Fruit fly (Drosophila melanogaster): Measurements from ENCODE around the gene CG9590.

The CG9590 gene

DNA sequence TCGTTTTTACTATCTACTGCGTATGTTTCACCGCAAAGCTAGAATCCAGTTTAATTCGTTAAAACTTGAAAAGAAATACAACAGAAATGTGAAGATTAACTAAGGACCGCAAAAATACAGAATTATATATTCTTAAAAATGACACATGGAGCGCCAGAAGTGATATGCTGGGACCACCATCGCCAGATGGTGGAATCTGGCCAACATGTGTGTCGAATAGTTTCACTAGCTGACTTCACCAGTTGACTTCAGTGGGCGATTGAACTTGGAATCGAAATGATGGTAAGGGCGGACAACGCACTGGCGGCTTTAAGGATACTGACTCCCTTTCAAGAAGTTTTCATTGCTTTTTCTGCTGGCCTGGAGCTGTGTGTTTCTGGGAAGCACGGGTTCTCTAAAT lies 15.5 kb downstream of the CG9590 start, which contains the start of gene CG9593:
TSS of gene CG9593 (plus strand) at position 270 of the 400 bp plus-strand sequence.
- TF ChIP-seq ttk (optimal IDR thresholded peaks at IDR 0.05) (no peak), psq (optimal IDR thresholded peaks at IDR 0.05) (no peak), insv (optimal IDR thresholded peaks at IDR 0.05) (no peak), Myc (optimal IDR thresholded peaks at IDR 0.05) (no peak), Sin3A (optimal IDR thresholded peaks at IDR 0.05) (no peak), h (optimal IDR thresholded peaks at IDR 0.05) (no peak)

DNA sequence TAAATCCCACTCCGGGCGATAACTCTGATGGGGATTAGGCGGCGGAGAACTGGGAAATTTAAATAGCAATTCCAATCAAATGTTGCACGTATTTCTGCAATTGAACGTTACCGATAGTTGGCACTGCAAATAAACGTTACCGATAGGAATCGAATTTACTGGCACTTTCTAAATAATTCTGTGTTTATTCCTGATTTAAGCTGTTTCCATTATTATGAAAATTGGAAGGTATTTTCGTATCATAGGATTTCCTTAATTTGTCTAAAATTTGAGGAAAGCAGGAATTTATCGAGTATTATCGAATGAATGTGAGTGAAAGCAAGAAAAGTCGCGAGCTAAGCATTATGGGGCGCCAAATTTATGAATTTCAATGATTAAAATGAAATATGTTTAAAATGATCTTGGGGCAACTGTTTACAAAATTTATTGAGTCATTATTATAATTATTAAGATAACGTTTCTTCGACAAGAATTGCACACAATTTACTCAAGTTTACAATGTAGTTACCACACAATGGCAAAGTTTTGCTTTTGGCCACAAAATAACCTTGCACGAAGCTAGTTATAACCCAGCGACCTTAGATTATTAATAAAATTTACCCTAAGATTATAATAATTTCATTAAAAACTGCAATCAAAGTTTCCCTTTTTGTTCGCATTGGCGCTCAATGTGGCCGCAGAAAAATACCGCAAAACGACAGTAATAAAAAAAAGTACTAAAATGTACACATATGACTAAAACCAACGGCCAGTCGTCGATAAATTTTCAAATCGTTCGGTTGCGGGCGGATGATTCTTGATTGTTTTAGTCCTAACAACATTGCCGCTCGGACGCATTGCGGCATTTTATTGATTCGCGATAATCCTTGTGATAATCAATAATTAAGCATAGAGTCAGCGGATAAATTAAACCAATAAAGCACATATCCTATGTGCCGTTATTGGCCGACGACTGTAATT lies 17.3 kb downstream of the CG9590 start, which contains the start of gene alpha-Man-IIb:
TSS of gene alpha-Man-IIb (plus strand) at position 747 of the 960 bp plus-strand sequence.
- TF ChIP-seq insv (optimal IDR thresholded peaks at IDR 0.05) (no peak), psq (optimal IDR thresholded peaks at IDR 0.05) (peak; percentile 74), h (optimal IDR thresholded peaks at IDR 0.05) (no peak), Sin3A (optimal IDR thresholded peaks at IDR 0.05) (no peak)

DNA sequence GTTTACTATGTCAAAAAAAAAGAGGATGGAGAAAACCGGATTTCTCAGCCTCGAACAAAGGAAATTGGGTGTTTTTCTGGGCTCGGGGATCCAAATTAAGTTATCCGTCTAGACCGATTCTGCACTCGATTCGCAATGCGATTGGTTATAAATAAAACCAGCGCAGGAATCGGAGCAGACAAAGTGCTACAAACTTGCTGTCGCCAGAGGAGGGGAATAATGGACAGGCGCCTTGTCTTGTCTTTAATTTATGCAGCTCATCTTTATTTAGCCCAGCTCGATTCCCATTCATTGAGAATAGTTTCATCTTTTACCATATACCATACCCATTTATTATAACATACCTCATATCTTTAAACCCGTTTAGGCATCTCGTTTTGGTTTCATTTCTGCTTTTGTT lies 18.2 kb downstream of the CG9590 start:
- no peak for TF ChIP-seq psq (optimal IDR thresholded peaks at IDR 0.05)
- no peak for TF ChIP-seq h (optimal IDR thresholded peaks at IDR 0.05)
- no peak for TF ChIP-seq insv (optimal IDR thresholded peaks at IDR 0.05)
- TF ChIP-seq ttk (optimal IDR thresholded peaks at IDR 0.05): no peak

DNA sequence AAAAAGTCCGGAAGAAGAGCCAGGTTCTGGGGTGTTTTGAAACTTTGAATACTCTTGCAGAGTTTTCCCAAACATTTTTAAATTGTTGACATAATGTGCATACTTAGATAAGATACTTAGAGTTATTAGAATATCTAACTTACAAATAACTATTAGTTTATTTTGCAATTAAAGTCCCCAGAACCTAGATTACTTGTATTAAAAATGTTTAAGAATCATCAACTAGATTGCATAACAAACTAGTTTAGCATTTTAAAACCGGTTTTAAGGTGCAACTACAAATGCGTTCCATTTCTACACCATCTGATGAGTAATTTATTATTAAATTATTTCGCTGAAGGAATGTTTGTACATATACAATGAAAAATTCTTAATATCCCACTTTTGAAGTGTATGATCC lies 19.8 kb downstream of the CG9590 start:
- no peak for TF ChIP-seq psq (optimal IDR thresholded peaks at IDR 0.05)
- no peak for TF ChIP-seq h (optimal IDR thresholded peaks at IDR 0.05)
- no peak for TF ChIP-seq Sin3A (optimal IDR thresholded peaks at IDR 0.05)
- TF ChIP-seq insv (optimal IDR thresholded peaks at IDR 0.05): no peak
- TF ChIP-seq ttk (optimal IDR thresholded peaks at IDR 0.05): no peak
- TF ChIP-seq Myc (optimal IDR thresholded peaks at IDR 0.05): no peak

DNA sequence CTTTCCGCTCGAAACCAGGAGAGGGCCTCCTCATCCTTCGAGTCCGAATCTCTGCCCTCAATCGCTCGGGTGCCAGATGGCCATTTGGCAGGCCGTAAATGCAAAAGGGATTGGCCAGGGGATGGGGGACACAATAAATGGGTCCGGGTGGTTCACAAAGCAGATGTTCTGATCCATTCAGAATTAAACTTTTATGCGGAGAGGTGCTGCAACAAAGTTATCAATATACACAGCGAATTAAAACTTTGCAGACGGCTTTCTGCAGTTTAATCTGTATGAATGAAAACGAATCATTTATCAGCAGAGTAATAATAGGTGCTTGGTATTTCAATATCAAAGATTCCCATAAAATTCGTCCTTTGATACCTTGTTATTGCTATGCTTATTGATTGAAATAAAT lies 20.8 kb downstream of the CG9590 start:
- TF ChIP-seq insv (optimal IDR thresholded peaks at IDR 0.05) (no peak), Myc (optimal IDR thresholded peaks at IDR 0.05) (no peak), h (optimal IDR thresholded peaks at IDR 0.05) (no peak), psq (optimal IDR thresholded peaks at IDR 0.05) (no peak), ttk (optimal IDR thresholded peaks at IDR 0.05) (no peak), Sin3A (optimal IDR thresholded peaks at IDR 0.05) (no peak)

DNA sequence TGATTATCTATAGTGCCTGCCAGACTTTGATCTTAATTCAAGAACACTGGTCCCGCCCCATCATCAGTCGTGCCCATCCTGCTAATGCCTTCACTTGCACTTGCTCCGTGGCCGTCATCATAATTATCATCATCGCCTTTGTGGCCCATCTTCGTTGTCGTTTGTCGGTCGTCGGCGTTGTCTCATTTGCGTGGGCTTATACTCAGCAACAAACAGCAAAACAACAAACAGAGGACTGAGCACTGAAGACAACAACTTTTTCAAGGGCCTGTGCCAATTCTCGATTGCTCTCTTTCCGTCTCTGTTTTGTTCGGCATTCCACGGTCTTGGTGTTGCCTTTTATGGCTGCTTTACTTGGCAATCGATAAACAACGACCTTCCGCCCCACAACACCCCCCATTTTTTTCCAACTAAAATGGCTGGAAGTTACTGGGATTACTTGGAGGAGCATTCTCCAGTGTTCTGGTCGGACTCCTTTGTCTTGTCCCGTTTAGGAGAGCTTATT lies 21.4 kb downstream of the CG9590 start:
- TF ChIP-seq psq (optimal IDR thresholded peaks at IDR 0.05) (no peak), Myc (optimal IDR thresholded peaks at IDR 0.05) (no peak), insv (optimal IDR thresholded peaks at IDR 0.05) (no peak), ttk (optimal IDR thresholded peaks at IDR 0.05) (no peak), Sin3A (optimal IDR thresholded peaks at IDR 0.05) (no peak), h (optimal IDR thresholded peaks at IDR 0.05) (no peak)

DNA sequence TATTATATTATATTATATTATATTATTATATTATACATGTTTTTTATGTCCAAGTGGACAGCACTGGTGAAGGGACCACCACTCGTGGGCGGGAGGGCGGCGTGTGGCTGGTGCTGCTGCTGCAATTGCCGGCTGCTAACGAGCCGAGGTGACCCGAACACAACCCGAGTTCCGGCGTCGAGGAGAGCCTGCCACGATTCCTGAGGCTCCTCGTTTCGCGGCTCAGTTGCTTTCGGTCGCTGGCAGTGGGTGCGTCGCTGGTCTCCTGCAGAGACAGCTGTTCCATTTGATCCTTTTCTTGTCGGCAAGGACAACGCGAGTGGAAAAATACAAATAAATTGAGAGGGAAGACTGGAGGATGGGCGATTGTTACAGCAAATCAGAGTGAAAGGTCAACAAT lies 23.9 kb downstream of the CG9590 start:
- TF ChIP-seq h (optimal IDR thresholded peaks at IDR 0.05) (no peak), Sin3A (optimal IDR thresholded peaks at IDR 0.05) (no peak), Myc (optimal IDR thresholded peaks at IDR 0.05) (no peak), ttk (optimal IDR thresholded peaks at IDR 0.05) (no peak), psq (optimal IDR thresholded peaks at IDR 0.05) (no peak), insv (optimal IDR thresholded peaks at IDR 0.05) (no peak)

DNA sequence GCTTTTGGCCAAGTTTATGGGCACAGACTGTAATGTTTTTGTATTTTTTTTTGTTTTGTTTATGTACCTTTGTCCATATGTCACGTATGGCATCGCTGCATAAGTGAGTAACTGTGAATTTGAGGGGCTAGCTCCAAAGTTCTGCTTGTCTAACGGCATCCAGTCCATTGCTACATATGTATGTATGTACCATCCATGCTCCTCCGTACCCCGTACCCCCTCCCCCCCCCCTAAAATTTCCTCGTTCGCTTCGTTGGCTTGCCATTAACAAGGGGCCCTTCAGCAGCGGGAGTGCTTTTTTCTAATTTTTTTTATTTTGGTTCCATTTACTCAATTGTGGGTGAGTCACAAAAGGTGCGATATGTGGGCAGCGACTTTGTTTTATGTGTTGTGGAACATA lies 27.6 kb downstream of the CG9590 start:
- TF ChIP-seq psq (optimal IDR thresholded peaks at IDR 0.05) (no peak), insv (optimal IDR thresholded peaks at IDR 0.05) (no peak), h (optimal IDR thresholded peaks at IDR 0.05) (no peak), Myc (optimal IDR thresholded peaks at IDR 0.05) (no peak), ttk (optimal IDR thresholded peaks at IDR 0.05) (no peak), Sin3A (optimal IDR thresholded peaks at IDR 0.05) (no peak)

DNA sequence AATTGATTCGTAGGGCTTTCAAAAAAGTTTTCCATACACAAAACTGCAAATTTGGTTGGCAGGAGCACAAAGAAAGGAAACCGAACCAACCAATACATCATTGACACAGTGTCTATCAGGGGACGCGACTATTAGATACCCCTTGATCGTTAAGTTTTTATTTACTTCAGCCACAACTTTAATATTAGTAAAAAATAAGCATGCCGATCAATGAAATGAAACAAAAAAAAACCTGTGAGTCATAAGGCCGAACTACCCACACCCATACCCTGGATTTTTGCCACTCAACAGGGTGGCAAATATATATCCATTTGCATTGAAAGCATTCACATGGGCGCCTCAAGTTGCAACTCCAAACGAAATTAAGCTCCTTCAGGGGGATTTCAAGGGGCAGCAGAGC lies 29.8 kb downstream of the CG9590 start:
- TF ChIP-seq psq (optimal IDR thresholded peaks at IDR 0.05): no peak
- TF ChIP-seq Myc (optimal IDR thresholded peaks at IDR 0.05): no peak
- TF ChIP-seq h (optimal IDR thresholded peaks at IDR 0.05): no peak
- TF ChIP-seq insv (optimal IDR thresholded peaks at IDR 0.05): no peak
- TF ChIP-seq ttk (optimal IDR thresholded peaks at IDR 0.05): no peak
- no peak for TF ChIP-seq Sin3A (optimal IDR thresholded peaks at IDR 0.05)

DNA sequence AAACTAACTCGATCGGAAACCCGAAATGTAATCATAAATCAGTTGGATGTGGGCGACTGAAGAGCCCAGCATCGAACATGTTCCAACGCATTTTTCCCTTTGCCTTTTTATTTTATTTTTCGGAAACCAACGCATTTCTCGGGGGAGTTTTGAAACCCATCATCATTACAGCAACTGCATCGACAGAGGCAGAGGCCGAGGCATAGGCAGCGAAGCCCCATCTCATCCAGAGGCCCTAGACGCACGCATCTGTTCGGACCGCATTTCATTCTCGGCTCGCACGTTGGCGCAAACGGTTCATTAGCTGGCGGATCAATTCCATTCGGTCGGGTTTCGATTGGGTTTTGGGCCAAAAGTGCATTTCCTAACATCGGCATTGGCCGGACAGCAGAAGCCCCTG lies 39.0 kb downstream of the CG9590 start, which contains the start of gene CG4576:
TSS of gene CG4576 (plus strand) at position 227 of the 400 bp plus-strand sequence.
- TF ChIP-seq h (optimal IDR thresholded peaks at IDR 0.05): no peak
- no peak for TF ChIP-seq insv (optimal IDR thresholded peaks at IDR 0.05)
- TF ChIP-seq Sin3A (optimal IDR thresholded peaks at IDR 0.05): no peak
- no peak for TF ChIP-seq Myc (optimal IDR thresholded peaks at IDR 0.05)
- TF ChIP-seq ttk (optimal IDR thresholded peaks at IDR 0.05): no peak
- TF ChIP-seq psq (optimal IDR thresholded peaks at IDR 0.05): no peak

DNA sequence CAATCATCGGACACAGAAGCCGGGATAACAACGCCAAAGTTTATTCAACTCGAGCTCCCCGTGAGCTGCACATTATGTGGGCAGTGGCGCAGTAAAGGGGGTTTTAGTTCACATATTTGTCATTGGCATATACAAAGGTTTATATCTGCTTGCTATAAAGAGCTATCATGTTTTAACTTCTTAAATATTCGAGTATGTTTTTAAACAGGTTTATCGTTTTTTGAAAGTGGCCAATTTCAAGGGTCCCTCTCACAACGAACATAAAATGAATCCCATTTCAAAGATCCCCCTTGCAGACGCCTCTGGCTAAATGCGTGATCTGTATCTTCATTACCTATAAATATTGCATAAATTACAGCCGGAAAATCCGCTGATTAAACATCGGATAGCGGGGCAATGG lies 41.1 kb downstream of the CG9590 start:
- TF ChIP-seq ttk (optimal IDR thresholded peaks at IDR 0.05) (no peak), h (optimal IDR thresholded peaks at IDR 0.05) (no peak), Sin3A (optimal IDR thresholded peaks at IDR 0.05) (no peak), Myc (optimal IDR thresholded peaks at IDR 0.05) (no peak), psq (optimal IDR thresholded peaks at IDR 0.05) (no peak), insv (optimal IDR thresholded peaks at IDR 0.05) (no peak)

DNA sequence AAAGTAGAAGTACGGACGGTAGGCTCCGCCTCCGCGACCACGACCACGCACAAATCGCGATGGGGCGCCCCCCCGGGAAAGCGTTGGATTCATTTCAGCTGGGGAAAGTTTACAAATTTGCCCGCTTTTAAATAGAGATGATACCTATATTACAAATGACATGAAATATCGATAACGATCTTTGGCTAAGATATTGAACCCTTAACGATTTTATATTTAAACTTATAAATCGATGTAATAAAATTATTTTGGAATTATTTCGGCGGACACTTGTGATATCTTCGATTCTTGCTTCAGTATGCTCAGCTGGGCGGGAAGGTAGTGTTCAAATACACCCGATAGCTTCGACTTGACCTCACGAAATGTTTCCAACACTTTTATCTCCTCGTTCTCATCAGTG lies 46.0 kb downstream of the CG9590 start, which contains the start of gene rec:
TSS of gene rec (minus strand) at position 108 of the 400 bp plus-strand sequence.
- TF ChIP-seq insv (optimal IDR thresholded peaks at IDR 0.05) (no peak), ttk (optimal IDR thresholded peaks at IDR 0.05) (no peak), h (optimal IDR thresholded peaks at IDR 0.05) (no peak), Myc (optimal IDR thresholded peaks at IDR 0.05) (no peak), Sin3A (optimal IDR thresholded peaks at IDR 0.05) (no peak), psq (optimal IDR thresholded peaks at IDR 0.05) (no peak)
